Worm (Caenorhabditis elegans) whole organism, late embryonic: Measurements from ENCODE around the gene igcm-4.

ENCODE experiments used
- C08G9.2 ChIP-seq: sonication (generic microtip); optimal IDR thresholded peaks from 2 replicates; lab custom pipeline; 2016; ENCODE audit warnings: mild to moderate bottlenecking, missing genetic modification characterization, moderate library complexity, missing compliant biosample characterization
- C38D4.7 ChIP-seq: fragments of 200-800 bp; sonication (Bioruptor generic); optimal IDR thresholded peaks from 2 replicates; lab custom pipeline; 2018; ENCODE audit warnings: mild to moderate bottlenecking, missing genetic modification characterization, moderate library complexity, missing compliant biosample characterization
- F13H6.1 ChIP-seq: sonication (generic microtip); optimal IDR thresholded peaks from 2 replicates; lab custom pipeline; 2016; ENCODE audit warnings: missing genetic modification characterization, missing compliant biosample characterization
- K02D7.2 ChIP-seq: sonication (generic microtip); optimal IDR thresholded peaks from 2 replicates; lab custom pipeline; 2017; ENCODE audit warnings: mild to moderate bottlenecking, missing genetic modification characterization, missing compliant biosample characterization
- K09A11.1 ChIP-seq: sonication (generic microtip); optimal IDR thresholded peaks from 2 replicates; lab custom pipeline; 2017; ENCODE audit warnings: antibody characterized with exemption, mild to moderate bottlenecking, missing genetic modification characterization, missing compliant biosample characterization; ENCODE audit not compliant: insufficient read depth
- Y22D7AL.16 ChIP-seq: sonication (generic microtip); optimal IDR thresholded peaks from 2 replicates; lab custom pipeline; 2016; ENCODE audit warnings: missing genetic modification characterization, missing compliant biosample characterization
- ama-1 ChIP-seq: fragments of 150-350 bp; optimal IDR thresholded peaks from 2 replicates; lab custom pipeline; 2014
- ceh-14 ChIP-seq: sonication (generic microtip); optimal IDR thresholded peaks from 2 replicates; lab custom pipeline; 2016; ENCODE audit warnings: missing genotype, missing genetic modification characterization, missing compliant biosample characterization
- ceh-18 ChIP-seq: sonication (generic microtip); optimal IDR thresholded peaks from 2 replicates; lab custom pipeline; 2016; ENCODE audit warnings: missing genetic modification characterization, missing compliant biosample characterization
- ceh-19 ChIP-seq: fragments of 200-800 bp; sonication (Bioruptor generic); optimal IDR thresholded peaks from 2 replicates; lab custom pipeline; 2018; ENCODE audit warnings: mild to moderate bottlenecking, missing genetic modification characterization, missing compliant biosample characterization
- ceh-2 ChIP-seq: sonication (generic microtip); optimal IDR thresholded peaks from 2 replicates; lab custom pipeline; 2016; ENCODE audit warnings: missing genotype, missing genetic modification characterization, missing compliant biosample characterization
- ceh-22 ChIP-seq: sonication (generic microtip); optimal IDR thresholded peaks from 2 replicates; lab custom pipeline; 2017; ENCODE audit warnings: missing biosample characterization, missing genetic modification characterization
- ceh-24 ChIP-seq: sonication (generic microtip); optimal IDR thresholded peaks from 2 replicates; lab custom pipeline; 2016; ENCODE audit warnings: mild to moderate bottlenecking, missing genetic modification characterization, missing compliant biosample characterization
- ceh-31 ChIP-seq: sonication (generic microtip); optimal IDR thresholded peaks from 2 replicates; lab custom pipeline; 2016; ENCODE audit warnings: missing genetic modification characterization, missing compliant biosample characterization
- ceh-34 ChIP-seq: sonication (generic microtip); optimal IDR thresholded peaks from 2 replicates; lab custom pipeline; 2016; ENCODE audit warnings: mild to moderate bottlenecking, missing genetic modification characterization, missing compliant biosample characterization
- dmd-4 ChIP-seq: sonication (generic microtip); optimal IDR thresholded peaks from 2 replicates; lab custom pipeline; 2016; ENCODE audit warnings: borderline replicate concordance, missing genetic modification characterization, missing compliant biosample characterization
- dve-1 ChIP-seq: sonication (generic microtip); optimal IDR thresholded peaks from 2 replicates; lab custom pipeline; 2017; ENCODE audit warnings: antibody characterized with exemption, mild to moderate bottlenecking, missing genetic modification characterization, missing compliant biosample characterization
- elt-2 ChIP-seq: sonication (generic microtip); optimal IDR thresholded peaks from 2 replicates; lab custom pipeline; 2016; ENCODE audit warnings: missing genetic modification reagents, missing genetic modification characterization, missing compliant biosample characterization
- elt-4 ChIP-seq: sonication (generic microtip); optimal IDR thresholded peaks from 2 replicates; lab custom pipeline; 2016; ENCODE audit warnings: missing genetic modification characterization, missing compliant biosample characterization
- eyg-1 ChIP-seq: sonication (generic microtip); optimal IDR thresholded peaks from 2 replicates; lab custom pipeline; 2016; ENCODE audit warnings: missing genotype, missing genetic modification characterization, missing compliant biosample characterization
- fax-1 ChIP-seq: sonication (generic microtip); optimal IDR thresholded peaks from 2 replicates; lab custom pipeline; 2016; ENCODE audit warnings: missing genotype, missing genetic modification characterization, missing compliant biosample characterization
- fkh-10 ChIP-seq: fragments of 150-350 bp; optimal IDR thresholded peaks from 2 replicates; lab custom pipeline; 2014; ENCODE audit warnings: missing biosample characterization, missing genetic modification reagents, missing genetic modification characterization
- fkh-6 ChIP-seq: sonication (generic microtip); optimal IDR thresholded peaks from 2 replicates; lab custom pipeline; 2016; ENCODE audit warnings: missing genetic modification characterization, missing compliant biosample characterization
- gmeb-2 ChIP-seq: sonication (generic microtip); optimal IDR thresholded peaks from 2 replicates; lab custom pipeline; 2016; ENCODE audit warnings: missing genetic modification characterization, inconsistent platforms, missing compliant biosample characterization
- hlh-13 ChIP-seq: fragments of 200-800 bp; sonication (Bioruptor generic); optimal IDR thresholded peaks from 2 replicates; lab custom pipeline; 2018; ENCODE audit warnings: mild to moderate bottlenecking, missing genetic modification characterization, missing compliant biosample characterization
- hlh-30 ChIP-seq: sonication (generic microtip); optimal IDR thresholded peaks from 2 replicates; lab custom pipeline; 2017; ENCODE audit warnings: antibody characterized with exemption, missing genetic modification characterization, missing compliant biosample characterization; ENCODE audit not compliant: insufficient read depth
- hlh-8 ChIP-seq: sonication (generic microtip); optimal IDR thresholded peaks from 2 replicates; lab custom pipeline; 2016; ENCODE audit warnings: missing genotype, missing genetic modification characterization, missing compliant biosample characterization
- lim-6 ChIP-seq: sonication (generic microtip); optimal IDR thresholded peaks from 2 replicates; lab custom pipeline; 2016; ENCODE audit warnings: missing genetic modification characterization, missing compliant biosample characterization
- madf-2 ChIP-seq: sonication (generic microtip); optimal IDR thresholded peaks from 2 replicates; lab custom pipeline; 2017; ENCODE audit warnings: missing genetic modification characterization, missing compliant biosample characterization
- nfya-1 ChIP-seq: sonication (generic microtip); optimal IDR thresholded peaks from 2 replicates; lab custom pipeline; 2017; ENCODE audit warnings: missing genetic modification characterization, mild to moderate bottlenecking, missing compliant biosample characterization, antibody characterized with exemption, moderate library complexity
- npax-4 ChIP-seq: sonication (generic microtip); optimal IDR thresholded peaks from 2 replicates; lab custom pipeline; 2016; ENCODE audit warnings: missing genetic modification characterization, missing compliant biosample characterization
- pag-3 ChIP-seq: sonication (generic microtip); optimal IDR thresholded peaks from 2 replicates; lab custom pipeline; 2016; ENCODE audit warnings: missing compliant biosample characterization, missing genetic modification characterization, borderline replicate concordance
- pha-2 ChIP-seq: sonication (generic microtip); optimal IDR thresholded peaks from 2 replicates; lab custom pipeline; 2017; ENCODE audit warnings: mild to moderate bottlenecking, missing genetic modification characterization, missing compliant biosample characterization
- pqm-1 ChIP-seq: sonication (generic microtip); optimal IDR thresholded peaks from 2 replicates; lab custom pipeline; 2016; ENCODE audit warnings: missing genetic modification characterization, missing compliant biosample characterization
- pros-1 ChIP-seq: fragments of 150-350 bp; optimal IDR thresholded peaks from 2 replicates; lab custom pipeline; 2014; ENCODE audit warnings: missing biosample characterization, missing genetic modification reagents, missing genetic modification characterization
- rnt-1 ChIP-seq: sonication (generic microtip); optimal IDR thresholded peaks from 2 replicates; lab custom pipeline; 2016; ENCODE audit warnings: missing genetic modification characterization, missing compliant biosample characterization
- sox-4 ChIP-seq: sonication (generic microtip); optimal IDR thresholded peaks from 2 replicates; lab custom pipeline; 2017; ENCODE audit warnings: mild to moderate bottlenecking, missing genetic modification characterization, inconsistent platforms, missing compliant biosample characterization
- unc-3 ChIP-seq, 2 experiments: fragments of 200-800 bp in 1 of 2; sonication (Bioruptor generic) in 1 of 2; sonication (generic microtip) in 1 of 2; conservative IDR thresholded peaks in 1 of 2; optimal IDR thresholded peaks in 1 of 2; 2 replicates each; pipeline versions ENCODE4 v1.3.6 to Lab custom; 2016 to 2022; ENCODE audit warnings: missing compliant biosample characterization in 2 of 2, missing genetic modification characterization in 2 of 2, missing genetic modification reagents in 1 of 2
- unc-42 ChIP-seq: sonication (generic microtip); optimal IDR thresholded peaks from 2 replicates; lab custom pipeline; 2016; ENCODE audit warnings: missing genotype, missing genetic modification characterization, missing compliant biosample characterization
- unc-86 ChIP-seq: sonication (generic microtip); optimal IDR thresholded peaks from 2 replicates; lab custom pipeline; 2016; ENCODE audit warnings: missing genetic modification characterization, missing compliant biosample characterization
- zip-5 ChIP-seq: sonication (generic microtip); optimal IDR thresholded peaks from 2 replicates; lab custom pipeline; 2016; ENCODE audit warnings: missing genetic modification characterization, missing compliant biosample characterization
- ztf-16 ChIP-seq: sonication (generic microtip); optimal IDR thresholded peaks from 2 replicates; lab custom pipeline; 2017; ENCODE audit warnings: missing genetic modification characterization, missing compliant biosample characterization

igcm-4 gene

ce11 chrX:2079536-2079935 lies 33.4 kb upstream of the igcm-4 start, which contains the start of gene F49H12.4:
TSS of gene F49H12.4 (plus strand) at chrX:2079836.
- TF ChIP-seq elt-2 (tag; lab: Kevin White, UChicago), result no peak
- TF ChIP-seq unc-86 (tag; lab: Kevin White, UChicago), result no peak
- no peak for TF ChIP-seq rnt-1 (tag; lab: Kevin White, UChicago)
- TF ChIP-seq fkh-6, result no peak
- TF ChIP-seq F13H6.1 (tag; lab: Kevin White, UChicago), result no peak
- no peak for TF ChIP-seq ceh-19
- no peak for TF ChIP-seq lim-6 (tag; lab: Kevin White, UChicago)
- TF ChIP-seq pqm-1 (tag; lab: Kevin White, UChicago), result no peak

DNA sequence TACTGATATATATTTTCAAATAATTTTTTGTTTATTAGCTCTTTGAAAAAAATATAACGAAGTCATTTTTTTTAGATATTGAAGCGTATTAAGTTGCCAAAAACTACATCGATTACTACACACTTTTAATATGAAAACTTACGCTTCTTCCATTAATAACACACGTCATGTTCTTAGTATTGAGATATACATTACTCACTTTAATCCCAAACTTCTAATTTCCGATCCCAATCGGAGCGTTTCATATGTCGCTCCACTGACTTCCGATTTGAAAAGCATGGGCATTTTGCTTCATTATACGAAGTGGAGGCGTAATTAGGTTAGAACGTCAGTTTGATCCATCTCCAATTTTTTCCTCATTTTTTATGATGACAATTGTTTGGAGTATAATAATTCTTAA lies 32.7 kb upstream of the igcm-4 start:
- TF ChIP-seq fkh-6 (no peak), elt-2 (tag; lab: Kevin White, UChicago) (no peak), unc-86 (tag; lab: Kevin White, UChicago) (no peak), ama-1 (lab: Kevin White, UChicago) (no peak), npax-4 (tag; lab: Kevin White, UChicago) (no peak), ceh-19 (no peak), hlh-30 (no peak), C38D4.7 (GFP tag; lab: Kevin White, UChicago) (no peak), sox-4 (tag; lab: Kevin White, UChicago) (no peak), pha-2 (tag; lab: Kevin White, UChicago) (no peak), lim-6 (tag; lab: Kevin White, UChicago) (no peak), K02D7.2 (no peak), ceh-2 (tag; lab: Kevin White, UChicago) (no peak), fkh-10 (GFP tag; lab: Kevin White, UChicago) (no peak), ceh-34 (tag; lab: Kevin White, UChicago) (no peak), hlh-13 (GFP tag; lab: Kevin White, UChicago) (no peak), Y22D7AL.16 (tag; lab: Kevin White, UChicago) (no peak), ceh-31 (tag; lab: Kevin White, UChicago) (no peak)

ce11 chrX:2075169-2075568 lies 29.0 kb upstream of the igcm-4 start:
- TF ChIP-seq zip-5 (tag; lab: Kevin White, UChicago) (no peak), dmd-4 (no peak), ceh-34 (tag; lab: Kevin White, UChicago) (no peak)

DNA sequence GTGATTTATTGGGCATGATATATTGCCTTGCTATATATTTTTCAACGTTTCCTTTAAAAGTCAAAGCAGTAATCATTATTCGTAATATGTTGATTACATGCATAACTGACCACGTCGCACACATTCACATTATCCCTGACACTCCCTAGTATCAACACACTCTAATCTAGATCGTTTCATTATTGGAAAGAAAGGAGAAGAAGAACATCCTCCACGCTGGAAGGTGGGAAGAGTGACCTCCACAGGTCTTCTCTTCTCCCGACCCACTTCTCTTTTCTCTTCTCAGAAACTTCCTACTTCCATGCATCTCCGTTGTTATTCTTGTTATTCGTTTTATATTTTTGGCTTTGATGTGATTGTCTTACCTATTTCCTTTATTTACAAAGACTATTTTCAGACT lies 27.9 kb upstream of the igcm-4 start, which contains the start of gene txdc-12.2:
txdc-12.2 (plus strand) TSS at position 396 of the 400 bp plus-strand sequence.
- no peak for TF ChIP-seq ztf-16 (tag; lab: Kevin White, UChicago)
- no peak for TF ChIP-seq unc-86 (tag; lab: Kevin White, UChicago)
- TF ChIP-seq ceh-24 (tag; lab: Kevin White, UChicago), result no peak
- TF ChIP-seq, all 69 proteins: peak for 0

DNA sequence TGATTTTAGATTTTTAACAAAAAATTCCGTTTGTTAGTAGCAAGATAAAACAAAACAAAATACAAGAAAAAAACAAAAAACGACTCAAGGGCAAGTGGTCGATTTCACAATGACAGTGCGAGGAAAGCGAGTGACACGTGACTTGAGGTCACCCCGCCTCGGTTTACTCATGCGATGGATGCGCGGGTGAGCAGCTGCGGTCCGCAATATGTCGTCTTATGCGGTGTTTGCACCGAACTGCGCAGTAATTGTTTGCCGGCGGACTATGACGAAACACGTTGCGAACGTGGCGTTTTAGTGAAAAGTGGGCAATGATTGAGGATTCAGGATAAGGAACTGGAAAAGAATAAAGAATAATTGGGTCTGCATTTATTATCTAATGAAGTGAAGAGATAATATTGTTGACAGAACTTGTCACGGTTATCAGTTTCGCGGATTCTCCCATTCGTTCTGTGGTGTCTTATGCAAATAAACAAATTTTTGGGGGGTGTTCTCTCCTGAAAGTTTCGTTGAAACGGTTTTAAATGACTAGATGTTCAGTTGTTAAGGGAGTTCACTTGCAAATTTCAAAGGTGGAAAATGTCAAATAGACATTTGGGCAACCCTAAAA lies 25.3 kb upstream of the igcm-4 start:
- peak; percentile 43 for TF ChIP-seq ceh-18
- TF ChIP-seq eyg-1, result no peak
- TF ChIP-seq fax-1 (tag; lab: Kevin White, UChicago), result no peak
- no peak for TF ChIP-seq sox-4 (tag; lab: Kevin White, UChicago)
- TF ChIP-seq K09A11.1, result no peak
- TF ChIP-seq nfya-1 (tag; lab: Kevin White, UChicago), result peak; percentile 26
- no peak for TF ChIP-seq unc-3 (GFP tag; conservative IDR thresholded peaks at IDR 0.05; lab: Robert Waterston, UW)
- TF ChIP-seq unc-3 (tag; optimal IDR thresholded peaks at IDR 0.05; lab: Kevin White, UChicago), result no peak
- no peak for TF ChIP-seq madf-2 (tag; lab: Kevin White, UChicago)
- peak; percentile 55 for TF ChIP-seq ceh-31 (tag; lab: Kevin White, UChicago)
- no peak for TF ChIP-seq ceh-14
- TF ChIP-seq pros-1 (tag; lab: Kevin White, UChicago), result no peak
- no peak for TF ChIP-seq ztf-16 (tag; lab: Kevin White, UChicago)
- TF ChIP-seq C38D4.7 (GFP tag; lab: Kevin White, UChicago), result no peak
- TF ChIP-seq dve-1 (tag; lab: Kevin White, UChicago), result no peak
- TF ChIP-seq hlh-8, result peak; percentile 6
- no peak for TF ChIP-seq Y22D7AL.16 (tag; lab: Kevin White, UChicago)
- TF ChIP-seq ceh-22, result no peak
- no peak for TF ChIP-seq pag-3 (tag; lab: Kevin White, UChicago)
- TF ChIP-seq lim-6 (tag; lab: Kevin White, UChicago), result no peak
- TF ChIP-seq fkh-10 (GFP tag; lab: Kevin White, UChicago), result no peak
- TF ChIP-seq gmeb-2, result no peak
- TF ChIP-seq elt-4 (tag; lab: Kevin White, UChicago), result no peak
- no peak for TF ChIP-seq C08G9.2 (tag; lab: Kevin White, UChicago)
- no peak for TF ChIP-seq dmd-4
- peak; percentile 42 for TF ChIP-seq unc-42 (tag; lab: Kevin White, UChicago)
